Fruit fly (Drosophila melanogaster): Measurements from ENCODE around the gene CG42780.

CG42780 gene

DNA sequence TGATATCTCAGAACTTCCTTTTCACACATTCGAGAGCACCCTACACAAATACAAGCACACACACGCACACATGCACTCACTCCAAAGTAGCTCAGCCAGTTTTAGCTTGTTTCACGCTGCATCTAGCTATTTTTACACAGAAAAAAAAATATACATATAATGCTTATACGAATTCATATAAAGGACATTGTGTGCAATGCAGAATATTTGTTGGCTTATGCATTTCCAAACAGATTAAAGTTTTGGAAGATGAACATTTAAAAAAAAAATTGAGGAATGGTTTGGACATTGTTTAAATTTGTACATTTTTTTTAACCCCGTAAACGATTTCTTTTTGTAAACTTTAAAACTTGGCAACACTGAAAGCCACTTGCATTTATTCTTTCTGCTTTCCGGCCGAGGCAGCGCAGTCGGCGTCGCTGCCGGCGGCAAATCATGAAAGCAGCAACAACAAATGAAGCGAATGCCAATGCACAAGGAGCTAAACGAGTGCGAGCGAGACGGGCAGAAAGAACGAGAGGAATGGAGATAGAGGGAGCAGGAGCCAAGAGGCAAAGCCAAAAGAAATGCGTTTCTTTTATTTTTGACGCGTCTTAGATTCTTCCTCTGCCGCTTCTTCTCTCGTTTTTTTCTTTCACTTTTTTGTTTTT lies 12.8 kb downstream of the CG42780 start (continued):
- peak; percentile 48 for TF ChIP-seq CG12219 (GFP tag; optimal IDR thresholded peaks at IDR 0.05)
- TF ChIP-seq CG4854 (GFP tag; optimal IDR thresholded peaks at IDR 0.05) = no peak
- peak; percentile 42; the same call in 1 of the 2 replicates for TF ChIP-seq CG10366 (GFP tag; IDR thresholded peaks at IDR 0.05)
- peak; percentile 94 for TF ChIP-seq CG2712 (tag; optimal IDR thresholded peaks at IDR 0.05)
- peak; percentile 61 for TF ChIP-seq ssp (GFP tag; IDR thresholded peaks at IDR 0.05)
- TF ChIP-seq Atf-2 (GFP tag; optimal IDR thresholded peaks at IDR 0.05) = peak; percentile 72
- peak; percentile 78 for TF ChIP-seq ATbp (GFP tag; optimal IDR thresholded peaks at IDR 0.05)
- TF ChIP-seq caup (GFP tag; optimal IDR thresholded peaks at IDR 0.05; ENCODE audit: severe bottlenecking) = no peak
- TF ChIP-seq Scr (GFP tag; IDR thresholded peaks at IDR 0.05; ENCODE audit: partially characterized antibody) = no peak
- TF ChIP-seq az2 (GFP tag; optimal IDR thresholded peaks at IDR 0.05) = peak; percentile 88
- peak; percentile 47 for TF ChIP-seq lbe (GFP tag; optimal IDR thresholded peaks at IDR 0.05)
- TF ChIP-seq kni (GFP tag; optimal IDR thresholded peaks at IDR 0.05) = no peak
- TF ChIP-seq wdn (GFP tag; IDR thresholded peaks at IDR 0.05) = no peak
- 0 out of 3 replicates have a peak, but pooled peaks have one; percentile 25 for TF ChIP-seq z (GFP tag; IDR thresholded peaks at IDR 0.05)
- TF ChIP-seq Mes4 (GFP tag; optimal IDR thresholded peaks at IDR 0.05) = peak; percentile 54
- peak; percentile 53 for TF ChIP-seq lab (GFP tag; optimal IDR thresholded peaks at IDR 0.05)
- TF ChIP-seq btn (GFP tag; optimal IDR thresholded peaks at IDR 0.05) = peak; percentile 33
- no peak for TF ChIP-seq gro (GFP tag; optimal IDR thresholded peaks at IDR 0.05)
- TF ChIP-seq onecut (GFP tag; IDR thresholded peaks at IDR 0.05) = peak; percentile 62
- no peak for TF ChIP-seq pfk (GFP tag; optimal IDR thresholded peaks at IDR 0.05)
- no peak for TF ChIP-seq CG34224 (GFP tag; IDR thresholded peaks at IDR 0.05; ENCODE audit: partially characterized antibody)
- TF ChIP-seq sens (GFP tag) = peak; percentile 98
- peak; percentile 89 for TF ChIP-seq CG33557 (GFP tag; optimal IDR thresholded peaks at IDR 0.05)
- TF ChIP-seq chinmo (GFP tag; IDR thresholded peaks at IDR 0.05; ENCODE audit: partially characterized antibody) = no peak
- TF ChIP-seq CG8388 (GFP tag; optimal IDR thresholded peaks at IDR 0.05) = peak; percentile 90
- TF ChIP-seq YL-1 (GFP tag; optimal IDR thresholded peaks at IDR 0.05) = no peak
- no peak for TF ChIP-seq schlank (tag; optimal IDR thresholded peaks at IDR 0.05)
- peak; percentile 80 for TF ChIP-seq CG8924 (tag; optimal IDR thresholded peaks at IDR 0.05)
- peak; percentile 85 for TF ChIP-seq zfh1 (GFP tag; IDR thresholded peaks at IDR 0.05)
- TF ChIP-seq unpg (GFP tag; optimal IDR thresholded peaks at IDR 0.05) = peak; percentile 84
- no peak for TF ChIP-seq emc (GFP tag; optimal IDR thresholded peaks at IDR 0.05)
- no peak for TF ChIP-seq gsb (GFP tag; IDR thresholded peaks at IDR 0.05)
- TF ChIP-seq Six4 (GFP tag; optimal IDR thresholded peaks at IDR 0.05) = peak; percentile 70
- TF ChIP-seq slp2 (GFP tag; optimal IDR thresholded peaks at IDR 0.05) = peak; percentile 62
- TF ChIP-seq H15 (GFP tag; IDR thresholded peaks at IDR 0.05) = 0 out of 3 replicates have a peak, but pooled peaks have one; percentile 40
- 0 out of 2 replicates have a peak, but pooled peaks have one; percentile 26 for TF ChIP-seq CG7372 (GFP tag; IDR thresholded peaks at IDR 0.05)
- peak; percentile 74 for TF ChIP-seq jing (GFP tag; optimal IDR thresholded peaks at IDR 0.05)
- TF ChIP-seq fu2 (GFP tag; optimal IDR thresholded peaks at IDR 0.05) = no peak
- TF ChIP-seq CG13894 (tag; optimal IDR thresholded peaks at IDR 0.05) = no peak
- no peak for TF ChIP-seq prd (optimal IDR thresholded peaks at IDR 0.05)
- TF ChIP-seq prd (GFP tag; IDR thresholded peaks at IDR 0.05) = peak; percentile 76; the same call in 2 of the 3 replicates
- TF ChIP-seq pzg (GFP tag; optimal IDR thresholded peaks at IDR 0.05) = no peak
- TF ChIP-seq gcm (GFP tag; optimal IDR thresholded peaks at IDR 0.05) = peak; percentile 75
- TF ChIP-seq CG17361 (GFP tag; IDR thresholded peaks at IDR 0.05) = peak; percentile 90
- peak; percentile 53 for TF ChIP-seq CG3163 (GFP tag; optimal IDR thresholded peaks at IDR 0.05)
- TF ChIP-seq bbx (GFP tag; IDR thresholded peaks at IDR 0.05; ENCODE audit: partially characterized antibody) = no peak
- TF ChIP-seq CG1602 (GFP tag; optimal IDR thresholded peaks at IDR 0.05) = peak; percentile 83
- TF ChIP-seq CG7271 (tag; optimal IDR thresholded peaks at IDR 0.05) = peak; percentile 52
- no peak for TF ChIP-seq unc-4 (GFP tag; IDR thresholded peaks at IDR 0.05; ENCODE audit: partially characterized antibody)
